Worm (Caenorhabditis elegans) whole organism, L4 larva: ENCODE measurements around the gene gen-1.

ENCODE experiments used
- R02D3.7 ChIP-seq: fragments of 150-350 bp; sonication (generic microtip); optimal IDR thresholded peaks from 3 replicates; lab custom pipeline; 2014; ENCODE audit warnings: missing biosample characterization, missing genetic modification characterization
- T20F7.1 ChIP-seq: fragments of 200-800 bp; sonication (Bioruptor generic); optimal IDR thresholded peaks from 2 replicates; lab custom pipeline; 2018; ENCODE audit warnings: mild to moderate bottlenecking, missing genetic modification characterization, missing compliant biosample characterization
- T26A8.4 ChIP-seq: fragments of 200-800 bp; sonication (Bioruptor generic); IDR thresholded peaks from 2 replicates; pipeline ENCODE4 v1.3.6; 2022; ENCODE audit warnings: missing genetic modification characterization, missing compliant biosample characterization
- aha-1 ChIP-seq: fragments of 150-350 bp; peaks from one replicate; lab custom pipeline; 2014; ENCODE audit warnings: missing biosample characterization, missing genetic modification characterization
- ceh-20 ChIP-seq: fragments of 200-800 bp; sonication (Bioruptor generic); IDR thresholded peaks from 2 replicates; pipeline ENCODE4 v1.3.6; 2022; ENCODE audit warnings: missing genetic modification reagents, missing genetic modification characterization, missing compliant biosample characterization
- ceh-28 ChIP-seq: fragments of 150-350 bp; optimal IDR thresholded peaks from 2 replicates; lab custom pipeline; 2014; ENCODE audit warnings: missing biosample characterization, missing genetic modification reagents, missing genetic modification characterization
- ceh-62 ChIP-seq: sonication (generic microtip); optimal IDR thresholded peaks from 2 replicates; lab custom pipeline; 2017; ENCODE audit warnings: missing biosample characterization, missing genetic modification characterization
- ceh-82 ChIP-seq: sonication (generic microtip); optimal IDR thresholded peaks from 2 replicates; lab custom pipeline; 2017; ENCODE audit warnings: missing biosample characterization, missing genetic modification characterization
- cey-2 ChIP-seq: sonication (generic microtip); optimal IDR thresholded peaks from 3 replicates; lab custom pipeline; 2017; ENCODE audit warnings: missing genetic modification characterization, mild to moderate bottlenecking, missing compliant biosample characterization, antibody characterized with exemption, borderline replicate concordance; ENCODE audit not compliant: insufficient read depth
- ctbp-1 ChIP-seq: fragments of 200-800 bp; sonication (Bioruptor generic); IDR thresholded peaks from 2 replicates; pipeline ENCODE4 v1.3.6; 2022; ENCODE audit warnings: missing genetic modification reagents, missing genetic modification characterization, missing compliant biosample characterization
- dmd-8 ChIP-seq: fragments of 200-800 bp; sonication (Bioruptor generic); IDR thresholded peaks from 2 replicates; pipeline ENCODE4 v1.3.6; 2022; ENCODE audit warnings: missing genetic modification characterization, missing compliant biosample characterization
- dpl-1 ChIP-seq: fragments of 150-350 bp; optimal IDR thresholded peaks from 2 replicates; lab custom pipeline; 2014; ENCODE audit warnings: missing biosample characterization, missing genetic modification reagents, missing genetic modification characterization
- egl-27 ChIP-seq: sonication (generic microtip); optimal IDR thresholded peaks from 3 replicates; lab custom pipeline; 2017; ENCODE audit warnings: missing biosample characterization, missing genetic modification reagents, missing genetic modification characterization
- egl-43 ChIP-seq: fragments of 200-800 bp; sonication (Bioruptor generic); IDR thresholded peaks from 2 replicates; pipeline ENCODE4 v1.3.6; 2022; ENCODE audit warnings: missing genetic modification reagents, missing genetic modification characterization, missing compliant biosample characterization
- hif-1 ChIP-seq, 2 experiments: sonication (generic microtip); optimal IDR thresholded peaks; 2 replicates each; lab custom pipeline; 2016 to 2017; ENCODE audit warnings: missing compliant biosample characterization in 2 of 2, missing genetic modification characterization in 2 of 2, missing genetic modification reagents in 2 of 2, missing genotype in 2 of 2, mild to moderate bottlenecking in 1 of 2
- hlh-11 ChIP-seq: fragments of 200-800 bp; sonication (Bioruptor generic); optimal IDR thresholded peaks from 2 replicates; lab custom pipeline; 2018; ENCODE audit warnings: mild to moderate bottlenecking, missing genetic modification characterization, missing compliant biosample characterization
- hlh-30 ChIP-seq: sonication (generic microtip); optimal IDR thresholded peaks from 2 replicates; lab custom pipeline; 2017; ENCODE audit warnings: antibody characterized with exemption, mild to moderate bottlenecking, missing genetic modification characterization, missing compliant biosample characterization; ENCODE audit not compliant: insufficient read depth
- jun-1 ChIP-seq: fragments of 150-350 bp; optimal IDR thresholded peaks from 2 replicates; lab custom pipeline; 2014; ENCODE audit warnings: missing biosample characterization, missing genetic modification reagents, missing genetic modification characterization
- lim-7 ChIP-seq: fragments of 200-800 bp; sonication (Bioruptor generic); IDR thresholded peaks from 2 replicates; pipeline ENCODE4 v1.3.6; 2022; ENCODE audit warnings: missing genetic modification characterization, missing compliant biosample characterization
- lin-38 ChIP-seq: fragments of 200-800 bp; sonication (Bioruptor generic); IDR thresholded peaks from 2 replicates; pipeline ENCODE4 v1.3.6; 2022; ENCODE audit warnings: missing genetic modification reagents, missing genetic modification characterization, missing compliant biosample characterization
- lin-39 ChIP-seq: fragments of 150-350 bp; optimal IDR thresholded peaks from 2 replicates; lab custom pipeline; 2014; ENCODE audit warnings: missing biosample characterization, missing genetic modification reagents, missing genetic modification characterization
- lir-3 ChIP-seq: sonication (generic microtip); optimal IDR thresholded peaks from 2 replicates; lab custom pipeline; 2016; ENCODE audit warnings: mild to moderate bottlenecking, missing genetic modification characterization, missing compliant biosample characterization
- lsy-2 ChIP-seq, 2 experiments: fragments of 150-350 bp in 1 of 2; sonication (generic microtip) in 1 of 2; optimal IDR thresholded peaks; 2 replicates each; lab custom pipeline; 2014 to 2017; ENCODE audit warnings: missing biosample characterization in 2 of 2, missing genetic modification characterization in 2 of 2
- madf-5 ChIP-seq, 2 experiments: fragments of 200-800 bp; sonication (Bioruptor generic); IDR thresholded peaks; 2 replicates each; pipeline ENCODE4 v1.3.6; 2022; ENCODE audit warnings: missing compliant biosample characterization in 2 of 2, missing genetic modification characterization in 2 of 2
- madf-9 ChIP-seq: fragments of 200-800 bp; sonication (Bioruptor generic); conservative IDR thresholded peaks from 2 replicates; pipeline ENCODE4 v1.3.6; 2022; ENCODE audit warnings: missing genetic modification reagents, missing genetic modification characterization, missing compliant biosample characterization
- mdl-1 ChIP-seq, 2 experiments: fragments of 150-350 bp in 1 of 2; sonication (generic microtip) in 1 of 2; optimal IDR thresholded peaks; 2 replicates each; lab custom pipeline; 2014 to 2017; ENCODE audit warnings: missing biosample characterization in 2 of 2, missing genetic modification characterization in 2 of 2
- mep-1 ChIP-seq: fragments of 150-350 bp; sonication (generic microtip); optimal IDR thresholded peaks from 3 replicates; lab custom pipeline; 2014; ENCODE audit warnings: missing biosample characterization, missing genetic modification characterization
- mes-2 ChIP-seq: sonication (generic microtip); optimal IDR thresholded peaks from 2 replicates; lab custom pipeline; 2016; ENCODE audit warnings: missing genotype, mild to moderate bottlenecking, missing genetic modification characterization, missing compliant biosample characterization; ENCODE audit not compliant: poor library complexity, severe bottlenecking
- mxl-2 ChIP-seq: fragments of 200-800 bp; sonication (Bioruptor generic); conservative IDR thresholded peaks from 2 replicates; pipeline ENCODE4 v1.3.6; 2022; ENCODE audit warnings: missing genetic modification reagents, missing genetic modification characterization, missing compliant biosample characterization
- mxl-3 ChIP-seq: fragments of 200-800 bp; sonication (Bioruptor generic); optimal IDR thresholded peaks from 2 replicates; lab custom pipeline; 2018; ENCODE audit warnings: mild to moderate bottlenecking, missing genetic modification characterization, missing compliant biosample characterization
- nhr-10 ChIP-seq: fragments of 150-350 bp; optimal IDR thresholded peaks from 2 replicates; lab custom pipeline; 2014; ENCODE audit warnings: missing biosample characterization, missing genetic modification characterization
- nhr-102 ChIP-seq: sonication (generic microtip); optimal IDR thresholded peaks from 2 replicates; lab custom pipeline; 2016; ENCODE audit warnings: mild to moderate bottlenecking, missing genetic modification characterization, moderate library complexity, missing compliant biosample characterization
- nhr-111 ChIP-seq: fragments of 200-800 bp; sonication (Bioruptor generic); optimal IDR thresholded peaks from 2 replicates; lab custom pipeline; 2018; ENCODE audit warnings: mild to moderate bottlenecking, missing genetic modification characterization, missing compliant biosample characterization
- nhr-237 ChIP-seq: sonication (generic microtip); optimal IDR thresholded peaks from 2 replicates; lab custom pipeline; 2017; ENCODE audit warnings: missing biosample characterization, missing genetic modification characterization
- nhr-28 ChIP-seq: fragments of 150-350 bp; optimal IDR thresholded peaks from 2 replicates; lab custom pipeline; 2014; ENCODE audit warnings: missing biosample characterization, missing genetic modification characterization
- nhr-41 ChIP-seq: fragments of 200-800 bp; sonication (Bioruptor generic); IDR thresholded peaks from 2 replicates; pipeline ENCODE4 v1.3.6; 2022; ENCODE audit warnings: missing genetic modification reagents, missing genetic modification characterization, missing compliant biosample characterization
- nhr-48 ChIP-seq: sonication (generic microtip); optimal IDR thresholded peaks from 2 replicates; lab custom pipeline; 2016; ENCODE audit warnings: mild to moderate bottlenecking, missing genetic modification characterization, missing compliant biosample characterization
- nhr-76 ChIP-seq: fragments of 150-350 bp; optimal IDR thresholded peaks from 2 replicates; lab custom pipeline; 2014; ENCODE audit warnings: missing biosample characterization, missing genetic modification characterization
- nhr-77 ChIP-seq: fragments of 150-350 bp; optimal IDR thresholded peaks from 2 replicates; lab custom pipeline; 2014; ENCODE audit warnings: missing biosample characterization, missing genetic modification characterization
- php-3 ChIP-seq: fragments of 200-800 bp; sonication (Bioruptor generic); IDR thresholded peaks from 2 replicates; pipeline ENCODE4 v1.3.6; 2022; ENCODE audit warnings: missing genetic modification reagents, missing genetic modification characterization, missing compliant biosample characterization
- pqm-1 ChIP-seq: sonication (generic microtip); optimal IDR thresholded peaks from 2 replicates; lab custom pipeline; 2017; ENCODE audit warnings: missing biosample characterization, missing genetic modification characterization
- rbr-2 ChIP-seq: sonication (generic microtip); optimal IDR thresholded peaks from 2 replicates; lab custom pipeline; 2016; ENCODE audit warnings: missing genotype, missing genetic modification characterization, missing compliant biosample characterization
- snpc-1.2 ChIP-seq: fragments of 200-800 bp; sonication (Bioruptor generic); IDR thresholded peaks from 2 replicates; pipeline ENCODE4 v1.3.6; 2022; ENCODE audit warnings: missing genetic modification reagents, missing genetic modification characterization, missing compliant biosample characterization
- snpc-4 ChIP-seq: fragments of 150-350 bp; optimal IDR thresholded peaks from 2 replicates; lab custom pipeline; 2014; ENCODE audit warnings: missing biosample characterization, missing genetic modification characterization
- tra-1 ChIP-seq: fragments of 200-800 bp; sonication (Bioruptor generic); IDR thresholded peaks from 2 replicates; pipeline ENCODE4 v1.3.6; 2022; ENCODE audit warnings: missing genetic modification reagents, missing genetic modification characterization, missing compliant biosample characterization
- unc-130 ChIP-seq: sonication (generic microtip); optimal IDR thresholded peaks from 2 replicates; lab custom pipeline; 2016; ENCODE audit warnings: missing genetic modification reagents, missing genetic modification characterization, missing compliant biosample characterization
- unc-39 ChIP-seq: sonication (generic microtip); optimal IDR thresholded peaks from 2 replicates; lab custom pipeline; 2017; ENCODE audit warnings: missing biosample characterization, missing genetic modification characterization
- vab-7 ChIP-seq: fragments of 200-800 bp; sonication (Bioruptor generic); IDR thresholded peaks from 2 replicates; pipeline ENCODE4 v1.3.6; 2022; ENCODE audit warnings: missing genetic modification reagents, missing genetic modification characterization, missing compliant biosample characterization
- zag-1 ChIP-seq: fragments of 150-350 bp; optimal IDR thresholded peaks from 2 replicates; lab custom pipeline; 2014; ENCODE audit warnings: missing biosample characterization, missing genetic modification characterization
- ztf-11 ChIP-seq: fragments of 150-350 bp; optimal IDR thresholded peaks from 2 replicates; lab custom pipeline; 2014; ENCODE audit warnings: missing biosample characterization, missing genetic modification characterization
- ztf-7 ChIP-seq: fragments of 150-350 bp; optimal IDR thresholded peaks from 2 replicates; lab custom pipeline; 2014; ENCODE audit warnings: missing biosample characterization, missing genetic modification characterization

gen-1 gene

DNA sequence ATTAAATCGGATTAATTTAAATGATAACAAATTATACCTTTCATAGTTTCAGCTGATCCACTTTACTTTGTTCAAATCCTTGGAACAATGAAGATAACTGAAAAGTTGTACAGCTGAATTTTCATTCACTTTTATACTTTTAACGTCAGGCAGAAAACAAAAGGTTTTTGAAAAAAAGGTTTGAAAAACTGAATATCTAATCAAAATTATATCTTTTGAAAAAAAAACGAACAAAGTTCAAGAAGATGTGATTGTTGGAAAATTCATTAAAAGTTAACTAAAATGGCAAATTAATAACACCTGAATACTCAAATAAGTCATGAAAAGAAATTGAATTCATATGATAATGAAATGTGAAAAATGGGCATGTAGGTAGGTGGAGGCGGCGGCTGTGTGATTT, 11.3 kb downstream of the gen-1 start, which contains the start of gene T12A2.21:
Gene T12A2.21 (minus strand): TSS at position 101 of the 400 bp plus-strand sequence.
- TF ChIP-seq R02D3.7 (tag; lab: Kevin White, UChicago) (no peak), dpl-1 (GFP tag; lab: Kevin White, UChicago) (no peak), nhr-111 (no peak), snpc-4 (tag; lab: Kevin White, UChicago) (no peak), unc-130 (GFP tag; lab: Kevin White, UChicago) (no peak), rbr-2 (tag; lab: Kevin White, UChicago) (no peak), nhr-41 (GFP tag; lab: Robert Waterston, UW) (no peak), aha-1 (no peak), hlh-11 (tag; lab: Kevin White, UChicago) (no peak), nhr-77 (tag; lab: Kevin White, UChicago) (no peak), madf-5 (GFP tag; IDR thresholded peaks at IDR 0.05; lab: Robert Waterston, UW) (no peak), lir-3 (no peak), nhr-237 (tag; lab: Kevin White, UChicago) (no peak), mep-1 (tag; lab: Kevin White, UChicago) (no peak), dmd-8 (no peak), T20F7.1 (GFP tag; lab: Kevin White, UChicago) (no peak), mes-2 (tag; lab: Kevin White, UChicago) (no peak), snpc-1.2 (no peak), jun-1 (tag; lab: Kevin White, UChicago) (no peak)

ce11 chrIII:6231880-6232279, 16.1 kb downstream of the gen-1 start:
- TF ChIP-seq madf-9 (GFP tag; lab: Robert Waterston, UW) (no peak), nhr-10 (tag; lab: Kevin White, UChicago) (no peak), nhr-41 (GFP tag; lab: Robert Waterston, UW) (no peak), mep-1 (tag; lab: Kevin White, UChicago) (no peak), nhr-102 (tag; lab: Kevin White, UChicago) (no peak), lin-39 (no peak), ceh-82 (tag; lab: Kevin White, UChicago) (no peak), T26A8.4 (GFP tag; lab: Robert Waterston, UW) (no peak), vab-7 (GFP tag; lab: Robert Waterston, UW) (no peak), snpc-4 (tag; lab: Kevin White, UChicago) (no peak), mxl-2 (GFP tag; lab: Robert Waterston, UW) (no peak), ceh-28 (tag; lab: Kevin White, UChicago) (no peak), pqm-1 (tag; lab: Kevin White, UChicago) (peak; percentile 95), unc-39 (tag; lab: Kevin White, UChicago) (no peak), ztf-11 (tag; lab: Kevin White, UChicago) (no peak), ztf-7 (no peak), ceh-20 (GFP tag; lab: Robert Waterston, UW) (no peak), tra-1 (GFP tag; lab: Robert Waterston, UW) (no peak), mdl-1 (tag; optimal IDR thresholded peaks at IDR 0.05; lab: Kevin White, UChicago) (no peak), nhr-77 (tag; lab: Kevin White, UChicago) (peak; percentile 74), ctbp-1 (GFP tag; lab: Robert Waterston, UW) (no peak), zag-1 (tag; lab: Kevin White, UChicago) (no peak), nhr-48 (tag; lab: Kevin White, UChicago) (no peak), lin-38 (GFP tag; lab: Robert Waterston, UW) (no peak), ceh-62 (no peak), lsy-2 (tag; optimal IDR thresholded peaks at IDR 0.05; lab: Kevin White, UChicago) (no peak), nhr-76 (tag; lab: Kevin White, UChicago) (no peak), unc-130 (GFP tag; lab: Kevin White, UChicago) (no peak), hif-1 (tag; optimal IDR thresholded peaks at IDR 0.05; lab: Kevin White, UChicago) (no peak), egl-27 (no peak), lim-7 (no peak), cey-2 (tag; lab: Kevin White, UChicago) (no peak), nhr-28 (peak; percentile 88), hlh-30 (tag; lab: Kevin White, UChicago) (no peak), php-3 (GFP tag; lab: Robert Waterston, UW) (peak; percentile 73), egl-43 (GFP tag; lab: Robert Waterston, UW) (no peak), mxl-3 (GFP tag; lab: Kevin White, UChicago) (peak; percentile 51), nhr-111 (no peak)
